Worm (Caenorhabditis elegans): ENCODE data around the gene F07F6.4.

Gene F07F6.4

ce11 chrII:5458683-5459410 is 29.5 kb upstream of the F07F6.4 start:
- TF ChIP-seq D2030.7 (GFP tag; IDR thresholded peaks at IDR 0.05) (no peak), F33H1.4 (GFP tag; IDR thresholded peaks at IDR 0.05) (peak; percentile 57; the same call in 1 of the 2 replicates), pbrm-1 (GFP tag; IDR thresholded peaks at IDR 0.05) (no peak), lsl-1 (GFP tag; optimal IDR thresholded peaks at IDR 0.05) (peak; percentile 80), zim-3 (tag; optimal IDR thresholded peaks at IDR 0.05) (no peak), xnd-1 (tag; optimal IDR thresholded peaks at IDR 0.05) (peak; percentile 39), ztf-22 (GFP tag; optimal IDR thresholded peaks at IDR 0.05) (no peak), dox-1 (GFP tag; IDR thresholded peaks at IDR 0.05) (no peak), madf-8 (GFP tag; conservative IDR thresholded peaks at IDR 0.05) (no peak), dpl-1 (GFP tag; optimal IDR thresholded peaks at IDR 0.05) (no peak), lsy-27 (tag; optimal IDR thresholded peaks at IDR 0.05; ENCODE audit: borderline replicate concordance, insufficient read depth) (no peak), nfya-1 (tag; optimal IDR thresholded peaks at IDR 0.05; ENCODE audit: borderline replicate concordance, insufficient read depth) (no peak), madf-3 (GFP tag; IDR thresholded peaks at IDR 0.05) (0 out of 2 replicates have a peak, but pooled peaks have one; percentile 46), hlh-12 (tag; optimal IDR thresholded peaks at IDR 0.05) (no peak), ceh-100 (GFP tag; IDR thresholded peaks at IDR 0.05) (no peak)

DNA sequence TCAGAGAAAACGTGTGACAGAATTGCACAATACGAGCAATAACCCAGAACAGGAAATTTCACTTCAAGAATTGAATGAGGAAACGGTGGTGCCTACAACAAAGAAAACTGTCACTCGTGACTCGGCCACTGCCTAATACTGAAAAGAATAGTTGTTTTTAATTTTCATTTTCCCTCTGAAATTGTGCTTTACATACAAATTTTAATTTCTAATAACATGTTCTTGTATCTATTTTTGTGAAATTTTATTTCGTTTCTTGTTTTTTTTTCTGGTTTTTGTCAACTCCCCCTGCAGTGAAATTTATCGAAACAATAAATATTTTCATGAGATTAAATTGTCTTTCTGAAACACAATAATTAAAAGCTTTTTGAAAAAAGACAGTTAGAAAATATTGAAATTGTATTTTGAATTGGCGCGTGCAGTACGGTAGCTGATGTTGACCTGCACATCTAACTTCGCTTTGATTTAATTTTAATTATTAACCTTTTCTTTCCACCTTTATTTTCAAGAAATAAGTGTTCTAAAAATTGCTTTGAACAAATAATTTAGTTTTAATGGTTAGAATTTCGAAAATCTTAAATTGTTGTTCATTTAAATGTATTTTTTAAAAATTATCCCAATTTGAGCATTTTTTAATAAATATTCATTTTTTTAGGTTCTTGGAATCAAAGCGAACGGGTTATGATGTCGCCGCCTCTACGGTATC is 26.4 kb upstream of the F07F6.4 start, which contains the start of gene daz-1:
daz-1 (plus strand) TSS at position 656 of the 706 bp plus-strand sequence.
- TF ChIP-seq ztf-28 (GFP tag; IDR thresholded peaks at IDR 0.05), result no peak
- TF ChIP-seq ceh-79 (tag; optimal IDR thresholded peaks at IDR 0.05), result no peak
- TF ChIP-seq dpl-1 (GFP tag; optimal IDR thresholded peaks at IDR 0.05), result peak; percentile 81
- TF ChIP-seq lsl-1 (GFP tag; optimal IDR thresholded peaks at IDR 0.05), result peak; percentile 93
- TF ChIP-seq efl-1 (GFP tag; optimal IDR thresholded peaks at IDR 0.05), result peak; percentile 95
- no peak for TF ChIP-seq K11D2.4 (GFP tag; IDR thresholded peaks at IDR 0.05)
- TF ChIP-seq snpc-1.3 (tag; optimal IDR thresholded peaks at IDR 0.05; ENCODE audit: insufficient read depth), result peak; percentile 76
- TF ChIP-seq xnd-1 (tag; optimal IDR thresholded peaks at IDR 0.05), result peak; percentile 68
- peak; percentile 46; the same call in 1 of the 2 replicates for TF ChIP-seq rcor-1 (GFP tag; IDR thresholded peaks at IDR 0.05)
- peak; percentile 70 for TF ChIP-seq F33H1.4 (GFP tag; IDR thresholded peaks at IDR 0.05)
- no peak for TF ChIP-seq nfyb-1 (GFP tag; IDR thresholded peaks at IDR 0.05)
- no peak for TF ChIP-seq tbp1 (GFP tag; optimal IDR thresholded peaks at IDR 0.05)
- peak; percentile 93 for TF ChIP-seq lin-54 (GFP tag; optimal IDR thresholded peaks at IDR 0.05)
- TF ChIP-seq F10E7.11 (tag; optimal IDR thresholded peaks at IDR 0.05), result no peak
- peak; percentile 44 for TF ChIP-seq D2030.7 (GFP tag; IDR thresholded peaks at IDR 0.05)
- TF ChIP-seq him-1 (tag; optimal IDR thresholded peaks at IDR 0.05), result peak; percentile 53
- TF ChIP-seq snpc-3.4 (tag; optimal IDR thresholded peaks at IDR 0.05), result peak; percentile 41
- TF ChIP-seq madf-8 (GFP tag; conservative IDR thresholded peaks at IDR 0.05), result peak; percentile 68
- peak; percentile 3 for TF ChIP-seq F23B12.7 (tag; optimal IDR thresholded peaks at IDR 0.05; ENCODE audit: insufficient read depth)
- TF ChIP-seq F49E8.2 (tag; optimal IDR thresholded peaks at IDR 0.05; ENCODE audit: insufficient read depth), result peak; percentile 40
- peak; percentile 87 for TF ChIP-seq madf-6 (GFP tag; IDR thresholded peaks at IDR 0.05)
- TF ChIP-seq lin-35 (GFP tag; optimal IDR thresholded peaks at IDR 0.05), result peak in 2 of 3 experiments; percentile 34 to 52
- TF ChIP-seq tlf-1 (GFP tag; optimal IDR thresholded peaks at IDR 0.05), result peak; percentile 13

DNA sequence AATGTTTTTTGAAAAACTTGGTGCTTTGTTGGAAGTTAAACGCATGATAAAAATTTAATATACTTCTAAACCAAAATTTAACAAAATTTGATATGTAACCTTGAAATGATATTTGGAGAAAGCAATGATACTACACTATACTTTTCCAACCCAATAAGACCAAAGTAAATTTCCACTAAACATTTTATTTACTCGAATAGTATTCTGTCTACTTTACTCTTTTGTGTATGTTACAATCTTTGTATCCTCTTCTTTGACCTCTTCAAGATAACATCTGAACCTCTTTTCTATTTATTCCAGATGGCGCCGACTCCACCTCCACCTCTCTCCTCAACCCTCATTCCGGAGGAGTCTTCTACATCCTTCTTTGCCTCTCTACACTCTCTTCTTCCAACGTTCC is 24.2 kb upstream of the F07F6.4 start, which contains the start of gene dhs-5:
dhs-5 (plus strand) TSS at position 301 of the 400 bp plus-strand sequence.
- TF ChIP-seq ceh-100 (GFP tag; IDR thresholded peaks at IDR 0.05) (no peak), lir-1 (GFP tag; conservative IDR thresholded peaks at IDR 0.05) (no peak), ceh-79 (tag; optimal IDR thresholded peaks at IDR 0.05) (no peak), ztf-28 (GFP tag; IDR thresholded peaks at IDR 0.05) (no peak), mes-4 (tag; optimal IDR thresholded peaks at IDR 0.05) (no peak), nhr-80 (tag; optimal IDR thresholded peaks at IDR 0.05) (no peak), hrde-1 (tag; optimal IDR thresholded peaks at IDR 0.05; ENCODE audit: borderline replicate concordance) (no peak), egl-18 (GFP tag; IDR thresholded peaks at IDR 0.05) (no peak), C06A6.2 (GFP tag; conservative IDR thresholded peaks at IDR 0.05) (no peak), ets-4 (GFP tag; optimal IDR thresholded peaks at IDR 0.05) (no peak), K11D2.4 (GFP tag; IDR thresholded peaks at IDR 0.05) (no peak), tbp1 (GFP tag; optimal IDR thresholded peaks at IDR 0.05) (no peak), F23B12.7 (tag; optimal IDR thresholded peaks at IDR 0.05; ENCODE audit: insufficient read depth) (no peak), tlf-1 (GFP tag; optimal IDR thresholded peaks at IDR 0.05) (no peak), somi-1 (GFP tag; optimal IDR thresholded peaks at IDR 0.05) (no peak), nfya-2 (GFP tag; IDR thresholded peaks at IDR 0.05) (no peak)
